Worm (Caenorhabditis elegans) whole organism, midembryonic: ENCODE measurements around the gene pph-4.2.
A peak's percentile ranks its signal among the peaks of the same experiment; 100 is the strongest.

ENCODE experiments used
- T22C8.4 ChIP-seq: fragments of 200-800 bp; sonication (Bioruptor generic); IDR thresholded peaks from 2 replicates; pipeline ENCODE4 v1.3.6; 2022; ENCODE audit warnings: missing genetic modification characterization, missing compliant biosample characterization
- cog-1 ChIP-seq: sonication (generic microtip); optimal IDR thresholded peaks from 2 replicates; lab custom pipeline; 2016; ENCODE audit warnings: missing genetic modification characterization, missing compliant biosample characterization
- flt-1 ChIP-seq: fragments of 200-800 bp; sonication (Bioruptor generic); IDR thresholded peaks from 2 replicates; pipeline ENCODE4 v1.3.6; 2022; ENCODE audit warnings: missing genetic modification characterization, missing compliant biosample characterization
- klf-2 ChIP-seq: fragments of 200-800 bp; sonication (Bioruptor generic); conservative IDR thresholded peaks from 2 replicates; pipeline ENCODE4 v1.3.6; 2022; ENCODE audit warnings: missing genetic modification reagents, missing genetic modification characterization, missing compliant biosample characterization
- med-1 ChIP-seq: sonication (generic microtip); optimal IDR thresholded peaks from 2 replicates; lab custom pipeline; 2017; ENCODE audit warnings: missing genetic modification characterization, mild to moderate bottlenecking, missing compliant biosample characterization, antibody characterized with exemption, missing genetic modification reagents; ENCODE audit not compliant: insufficient read depth
- ref-1 ChIP-seq: fragments of 200-800 bp; sonication (Bioruptor generic); conservative IDR thresholded peaks from 2 replicates; pipeline ENCODE4 v1.3.6; 2022; ENCODE audit warnings: missing genetic modification reagents, missing genetic modification characterization, missing compliant biosample characterization
- tab-1 ChIP-seq: fragments of 200-800 bp; sonication (Bioruptor generic); IDR thresholded peaks from 2 replicates; pipeline ENCODE4 v1.3.6; 2022; ENCODE audit warnings: missing genetic modification characterization, missing compliant biosample characterization
- ztf-23 ChIP-seq: fragments of 200-800 bp; sonication (Bioruptor generic); IDR thresholded peaks from 2 replicates; pipeline ENCODE4 v1.3.6; 2022; ENCODE audit warnings: missing genetic modification reagents, missing genetic modification characterization, missing compliant biosample characterization
- ztf-29 ChIP-seq: fragments of 200-800 bp; sonication (Bioruptor generic); IDR thresholded peaks from 2 replicates; pipeline ENCODE4 v1.3.6; 2022; ENCODE audit warnings: missing genetic modification reagents, missing genetic modification characterization, missing compliant biosample characterization

Gene pph-4.2

DNA sequence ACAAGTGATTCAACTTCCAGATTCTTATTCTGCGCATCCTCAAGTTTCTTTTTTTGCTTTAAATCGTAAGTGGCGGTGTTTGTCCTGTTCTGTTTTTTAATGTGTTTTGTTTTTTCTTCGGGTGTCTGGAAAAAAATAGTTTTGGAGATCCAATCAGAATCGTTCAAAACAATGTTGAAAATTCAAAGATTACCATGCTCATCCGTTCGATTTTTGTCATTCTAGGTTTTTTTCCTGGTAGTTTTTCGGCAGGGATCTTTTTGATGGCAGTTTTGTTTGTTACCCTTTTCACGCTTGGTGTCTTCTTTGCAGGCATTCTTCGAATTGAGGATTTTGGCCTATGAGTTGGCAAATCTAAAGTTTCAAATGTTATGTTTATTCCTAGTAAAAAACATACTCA, 20.5 kb downstream of the pph-4.2 start:
- TF ChIP-seq klf-2 (GFP tag; lab: Robert Waterston, UW) (no peak), med-1 (GFP tag; lab: Kevin White, UChicago) (no peak), ztf-23 (GFP tag; lab: Robert Waterston, UW) (no peak), ztf-29 (no peak), flt-1 (GFP tag; lab: Robert Waterston, UW) (no peak), cog-1 (tag; lab: Kevin White, UChicago) (no peak), T22C8.4 (no peak), ref-1 (GFP tag; lab: Robert Waterston, UW) (no peak), tab-1 (GFP tag; lab: Robert Waterston, UW) (no peak)

DNA sequence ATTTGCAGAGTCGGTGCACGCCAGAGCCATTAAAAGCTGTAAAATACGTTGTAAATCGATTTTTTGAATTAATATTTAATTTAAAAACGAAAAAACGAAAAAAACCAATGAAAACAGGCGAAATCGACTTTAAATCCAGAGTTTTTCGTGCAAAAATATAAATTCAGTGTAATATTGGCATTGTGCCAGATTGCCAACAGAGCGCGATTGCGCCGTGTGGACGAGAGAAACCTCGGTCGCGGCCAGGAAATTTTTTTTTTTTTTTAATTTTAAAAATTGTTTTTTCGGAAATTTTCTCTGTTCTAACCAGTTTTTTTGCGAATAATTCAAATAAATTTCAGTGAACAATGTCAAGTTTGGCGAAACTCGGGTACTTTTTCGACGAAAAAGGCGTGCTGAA, 25.7 kb downstream of the pph-4.2 start, which contains the start of the genes pph-4.1 and Y75B8A.31:
Gene pph-4.1 (minus strand): TSS at position 36 of the 400 bp plus-strand sequence.
Gene Y75B8A.31 (plus strand): TSS at position 342 of the 400 bp plus-strand sequence.
- TF ChIP-seq klf-2 (GFP tag; lab: Robert Waterston, UW) (0 out of 2 replicates have a peak, but pooled peaks have one; percentile 55), flt-1 (GFP tag; lab: Robert Waterston, UW) (peak; percentile 76; the same call in 1 of the 2 replicates), med-1 (GFP tag; lab: Kevin White, UChicago) (no peak), cog-1 (tag; lab: Kevin White, UChicago) (peak; percentile 54), tab-1 (GFP tag; lab: Robert Waterston, UW) (no peak), T22C8.4 (no peak), ztf-29 (no peak), ref-1 (GFP tag; lab: Robert Waterston, UW) (no peak), ztf-23 (GFP tag; lab: Robert Waterston, UW) (peak; percentile 69; the same call in 1 of the 2 replicates)

DNA sequence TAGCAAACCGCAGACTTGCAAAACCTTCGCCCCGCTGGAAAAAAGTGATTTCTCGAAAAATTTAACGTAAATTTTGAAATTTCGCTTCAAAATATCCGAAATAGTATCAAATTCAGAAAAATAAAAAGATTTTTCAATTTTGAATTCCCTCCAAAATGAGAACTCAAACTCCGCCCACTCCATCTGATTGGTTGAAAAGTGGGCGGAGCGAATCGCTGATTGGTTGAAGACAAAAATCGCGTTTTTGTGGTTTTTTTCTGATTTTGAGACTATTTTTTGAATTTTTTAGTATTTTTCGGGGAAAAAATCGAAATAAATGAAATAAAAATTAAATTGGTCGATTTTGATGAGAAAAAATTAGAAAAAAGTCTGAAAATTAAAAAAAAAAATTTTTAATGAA, 28.0 kb downstream of the pph-4.2 start:
- TF ChIP-seq tab-1 (GFP tag; lab: Robert Waterston, UW) (no peak), ref-1 (GFP tag; lab: Robert Waterston, UW) (no peak), flt-1 (GFP tag; lab: Robert Waterston, UW) (no peak), klf-2 (GFP tag; lab: Robert Waterston, UW) (no peak), med-1 (GFP tag; lab: Kevin White, UChicago) (no peak), cog-1 (tag; lab: Kevin White, UChicago) (no peak), ztf-23 (GFP tag; lab: Robert Waterston, UW) (no peak), ztf-29 (no peak), T22C8.4 (no peak)

DNA sequence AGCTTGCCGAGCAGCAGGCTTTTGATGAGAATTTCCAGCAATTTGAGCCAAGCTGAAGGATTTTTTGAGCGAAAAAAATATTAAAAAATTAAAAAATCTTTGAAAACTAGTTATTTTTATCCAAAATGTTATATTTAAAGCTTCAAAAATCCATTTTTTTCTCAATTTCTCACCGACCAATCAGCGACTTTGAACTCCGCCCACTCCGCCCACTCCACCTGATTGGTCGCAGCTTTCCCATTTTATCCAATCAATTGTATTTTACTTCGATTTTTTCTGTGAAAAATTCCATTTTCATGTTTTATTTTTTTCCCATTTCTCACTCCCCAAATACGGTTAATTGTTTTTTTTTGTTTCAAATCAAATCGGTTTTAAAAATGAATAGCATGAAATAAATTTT, 32.1 kb downstream of the pph-4.2 start:
- TF ChIP-seq ref-1 (GFP tag; lab: Robert Waterston, UW), result no peak
- TF ChIP-seq med-1 (GFP tag; lab: Kevin White, UChicago), result no peak
- no peak for TF ChIP-seq tab-1 (GFP tag; lab: Robert Waterston, UW)
- TF ChIP-seq ztf-23 (GFP tag; lab: Robert Waterston, UW), result no peak
- TF ChIP-seq flt-1 (GFP tag; lab: Robert Waterston, UW), result no peak
- no peak for TF ChIP-seq klf-2 (GFP tag; lab: Robert Waterston, UW)
- no peak for TF ChIP-seq ztf-29
- no peak for TF ChIP-seq cog-1 (tag; lab: Kevin White, UChicago)

DNA sequence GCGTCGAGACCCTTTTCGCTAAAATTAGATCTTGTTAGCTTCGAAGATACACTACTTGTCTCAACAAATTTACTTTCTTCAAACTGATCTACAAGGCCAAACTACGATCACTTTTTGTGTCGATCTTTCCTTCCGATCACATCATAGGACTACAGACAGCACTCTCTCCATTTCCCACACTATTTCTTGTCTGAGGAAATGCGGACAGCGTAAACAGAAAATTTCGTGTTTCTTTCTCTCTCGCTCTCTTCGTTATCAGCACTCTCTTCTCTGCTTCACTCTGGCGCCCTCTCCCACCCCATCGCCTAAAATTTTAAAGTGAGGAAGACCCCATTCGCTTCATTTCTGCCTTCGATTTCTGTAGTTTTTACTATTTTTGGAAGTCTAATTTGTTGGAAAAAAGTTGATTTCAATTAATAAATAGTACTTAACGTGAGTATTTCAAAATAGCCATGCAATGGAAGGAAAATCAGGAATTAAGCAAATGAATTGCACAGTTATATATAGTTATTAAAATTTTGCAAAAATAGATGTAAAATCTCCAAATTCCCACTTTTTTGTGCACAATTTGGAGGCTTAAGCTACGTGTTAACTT, 41.6 kb downstream of the pph-4.2 start:
- TF ChIP-seq ref-1 (GFP tag; lab: Robert Waterston, UW), result no peak
- no peak for TF ChIP-seq T22C8.4
- TF ChIP-seq med-1 (GFP tag; lab: Kevin White, UChicago), result no peak
- TF ChIP-seq klf-2 (GFP tag; lab: Robert Waterston, UW), result no peak
- TF ChIP-seq tab-1 (GFP tag; lab: Robert Waterston, UW), result no peak
- TF ChIP-seq cog-1 (tag; lab: Kevin White, UChicago), result no peak
- TF ChIP-seq ztf-23 (GFP tag; lab: Robert Waterston, UW), result no peak
- TF ChIP-seq ztf-29, result no peak; the same call in 1 of the 2 replicates
- no peak for TF ChIP-seq flt-1 (GFP tag; lab: Robert Waterston, UW)

DNA sequence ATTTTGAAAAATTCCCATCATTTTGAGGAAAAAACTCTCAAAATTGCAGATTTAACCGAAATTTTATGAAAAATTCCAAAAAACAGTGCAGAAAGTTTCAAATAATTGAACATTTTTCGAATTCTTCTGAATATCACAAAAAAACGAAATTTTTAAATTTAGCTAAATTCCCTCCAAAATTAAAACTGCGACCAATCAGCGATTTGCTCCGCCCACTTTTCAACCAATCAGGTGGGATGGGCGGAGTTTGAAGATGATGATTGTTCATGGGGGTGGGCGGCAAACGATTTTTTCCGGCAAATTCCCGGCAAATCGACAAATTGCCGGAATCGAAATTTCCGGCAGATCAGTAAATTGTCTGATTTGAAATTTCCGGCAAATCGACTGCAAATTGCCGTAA, 42.8 kb downstream of the pph-4.2 start:
- TF ChIP-seq T22C8.4 (no peak), med-1 (GFP tag; lab: Kevin White, UChicago) (no peak), tab-1 (GFP tag; lab: Robert Waterston, UW) (no peak), ztf-23 (GFP tag; lab: Robert Waterston, UW) (no peak), ztf-29 (no peak), ref-1 (GFP tag; lab: Robert Waterston, UW) (no peak), cog-1 (tag; lab: Kevin White, UChicago) (no peak), flt-1 (GFP tag; lab: Robert Waterston, UW) (no peak), klf-2 (GFP tag; lab: Robert Waterston, UW) (no peak)

DNA sequence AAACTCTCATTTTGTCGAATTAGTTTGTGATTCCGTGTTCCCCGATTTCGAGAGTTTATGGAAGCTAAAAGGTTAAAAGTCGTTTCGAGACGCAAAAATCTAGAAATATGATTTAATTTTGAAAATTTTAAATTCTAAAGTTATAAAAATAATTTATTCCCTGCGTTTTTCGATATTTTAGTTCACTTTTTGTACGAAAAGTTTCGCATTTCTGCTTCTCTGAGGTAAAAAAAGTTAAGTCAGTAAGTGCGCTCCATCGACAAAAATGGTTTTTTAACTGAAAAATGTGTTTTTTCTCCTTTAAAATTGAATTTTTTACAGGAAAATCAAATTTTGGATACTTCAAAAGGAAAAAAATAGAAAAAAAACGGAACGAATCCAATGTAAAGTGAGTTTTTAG, 43.6 kb downstream of the pph-4.2 start, which contains the start of gene zip-1:
Gene zip-1 (plus strand): TSS at position 301 of the 400 bp plus-strand sequence.
- TF ChIP-seq ztf-29 (no peak), T22C8.4 (no peak), cog-1 (tag; lab: Kevin White, UChicago) (no peak), med-1 (GFP tag; lab: Kevin White, UChicago) (no peak)

DNA sequence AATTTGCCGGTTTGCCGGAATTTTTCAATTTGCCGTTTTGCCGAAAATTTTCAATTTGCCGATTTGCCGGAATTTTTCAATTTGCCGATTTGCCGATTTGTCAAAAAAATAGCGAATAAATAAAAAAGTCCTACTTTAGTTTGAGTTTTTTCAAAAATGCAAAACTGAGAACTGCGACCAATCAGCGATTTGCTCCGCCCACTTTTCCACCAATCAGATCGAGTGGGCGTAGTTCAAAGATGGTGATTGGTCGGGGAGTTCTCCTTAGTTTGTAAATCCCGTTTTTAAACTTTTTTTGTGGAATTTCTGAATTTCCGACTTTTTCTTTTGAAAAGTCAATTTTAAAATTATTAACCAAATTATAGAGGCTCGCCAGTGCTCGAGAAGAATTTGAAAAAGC, 45.7 kb downstream of the pph-4.2 start:
- TF ChIP-seq klf-2 (GFP tag; lab: Robert Waterston, UW) (no peak), ztf-23 (GFP tag; lab: Robert Waterston, UW) (no peak), tab-1 (GFP tag; lab: Robert Waterston, UW) (no peak), T22C8.4 (no peak), med-1 (GFP tag; lab: Kevin White, UChicago) (no peak), ztf-29 (no peak), flt-1 (GFP tag; lab: Robert Waterston, UW) (no peak), cog-1 (tag; lab: Kevin White, UChicago) (no peak), ref-1 (GFP tag; lab: Robert Waterston, UW) (no peak)

DNA sequence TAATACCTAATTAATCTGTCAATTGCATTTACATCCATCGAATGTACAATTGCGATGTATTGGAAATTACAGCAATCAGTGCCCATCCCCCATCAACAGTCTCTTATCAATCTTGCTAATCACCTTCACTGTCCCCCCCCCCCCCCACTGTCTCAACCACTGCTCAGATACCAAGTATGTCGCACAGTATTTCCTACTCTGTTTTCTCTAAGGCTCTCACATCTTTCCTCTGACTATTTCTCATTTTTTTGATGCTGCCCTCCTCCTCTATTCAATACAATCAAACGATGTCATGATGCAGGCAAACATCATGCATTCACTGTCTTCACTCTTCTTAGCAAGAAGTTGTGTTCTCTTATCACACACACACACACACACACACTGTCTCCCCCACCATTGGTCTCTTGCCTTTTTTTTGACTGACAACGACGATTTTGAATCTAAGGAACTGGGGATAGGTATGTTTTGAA, 49.5 kb downstream of the pph-4.2 start, which contains the start of the genes zip-12 and Y75B8A.63:
Gene zip-12 (plus strand): TSS at position 387 of the 470 bp plus-strand sequence.
Gene Y75B8A.63 (plus strand): TSS at position 420 of the 470 bp plus-strand sequence.
- TF ChIP-seq ztf-23 (GFP tag; lab: Robert Waterston, UW), result no peak
- TF ChIP-seq klf-2 (GFP tag; lab: Robert Waterston, UW), result no peak
- TF ChIP-seq T22C8.4, result no peak
- TF ChIP-seq med-1 (GFP tag; lab: Kevin White, UChicago), result no peak
- no peak for TF ChIP-seq tab-1 (GFP tag; lab: Robert Waterston, UW)
- TF ChIP-seq cog-1 (tag; lab: Kevin White, UChicago), result no peak
- no peak for TF ChIP-seq flt-1 (GFP tag; lab: Robert Waterston, UW)
- TF ChIP-seq ztf-29, result no peak
- TF ChIP-seq ref-1 (GFP tag; lab: Robert Waterston, UW), result no peak
